Fruit fly (Drosophila melanogaster) whole organism, embryonic: ENCODE measurements around the gene Mtr3.
A peak's percentile ranks its signal among the peaks of the same experiment; 100 is the strongest.

Experiments used
- BEAF-32 ChIP-seq: fragments of 200-800 bp; sonication (Bioruptor generic); optimal IDR thresholded peaks from 3 replicates; lab custom pipeline; 2017; ENCODE audit warnings: missing biosample characterization, missing genetic modification characterization, mild to moderate bottlenecking, moderate library complexity, missing genetic modification reagents
- CG10267 ChIP-seq: fragments of 200-800 bp; sonication (Bioruptor generic); optimal IDR thresholded peaks from 2 replicates; lab custom pipeline; 2018; ENCODE audit warnings: missing biosample characterization, mild to moderate bottlenecking, missing genetic modification characterization, moderate library complexity
- CG10565 ChIP-seq: fragments of 200-800 bp; sonication (Bioruptor generic); optimal IDR thresholded peaks from 3 replicates; lab custom pipeline; 2016; ENCODE audit warnings: missing biosample characterization, mild to moderate bottlenecking, missing genetic modification characterization
- CG10979 ChIP-seq: fragments of 200-800 bp; sonication (Bioruptor generic); optimal IDR thresholded peaks from 2 replicates; lab custom pipeline; 2018; ENCODE audit warnings: missing biosample characterization, mild to moderate bottlenecking, missing genetic modification characterization, moderate library complexity
- CG12155 ChIP-seq: fragments of 200-800 bp; sonication (Bioruptor generic); optimal IDR thresholded peaks from 3 replicates; lab custom pipeline; 2016; ENCODE audit warnings: missing biosample characterization, missing genetic modification characterization
- CG12219 ChIP-seq: fragments of 200-800 bp; sonication (Bioruptor generic); optimal IDR thresholded peaks from 3 replicates; lab custom pipeline; 2018; ENCODE audit warnings: missing biosample characterization, mild to moderate bottlenecking, missing genetic modification characterization
- CG13894 ChIP-seq: fragments of 200-800 bp; sonication (Bioruptor generic); optimal IDR thresholded peaks from 3 replicates; lab custom pipeline; 2018; ENCODE audit warnings: missing biosample characterization, mild to moderate bottlenecking, missing genetic modification characterization, moderate library complexity
- CG14050 ChIP-seq: fragments of 200-800 bp; sonication (Bioruptor generic); IDR thresholded peaks from 3 replicates; pipeline ENCODE4 v1.3.6; 2022; ENCODE audit warnings: missing biosample characterization, missing genetic modification characterization
- CG17359 ChIP-seq: fragments of 200-800 bp; sonication (Bioruptor generic); optimal IDR thresholded peaks from 3 replicates; lab custom pipeline; 2018; ENCODE audit warnings: missing biosample characterization, mild to moderate bottlenecking, missing genetic modification characterization, moderate library complexity
- CG30431 ChIP-seq: fragments of 200-800 bp; sonication (Bioruptor generic); optimal IDR thresholded peaks from 2 replicates; lab custom pipeline; 2017; ENCODE audit warnings: missing biosample characterization, missing genetic modification characterization
- CG33557 ChIP-seq: fragments of 200-800 bp; sonication (Bioruptor generic); optimal IDR thresholded peaks from 2 replicates; lab custom pipeline; 2019; ENCODE audit warnings: missing biosample characterization, mild to moderate bottlenecking, missing genetic modification characterization, moderate library complexity
- CG34224 ChIP-seq: fragments of 200-800 bp; sonication (Bioruptor generic); IDR thresholded peaks from 3 replicates; pipeline ENCODE4 v1.3.6; 2022; ENCODE audit warnings: missing biosample characterization, missing genetic modification characterization; ENCODE audit not compliant: partially characterized antibody
- CG3838 ChIP-seq: fragments of 200-800 bp; sonication (Bioruptor generic); optimal IDR thresholded peaks from 3 replicates; lab custom pipeline; 2016; ENCODE audit warnings: missing biosample characterization, missing genetic modification characterization
- CG4328 ChIP-seq: fragments of 200-800 bp; sonication (Bioruptor generic); optimal IDR thresholded peaks from 3 replicates; lab custom pipeline; 2017; ENCODE audit warnings: missing biosample characterization, missing genetic modification reagents, missing genetic modification characterization
- CG4360 ChIP-seq: fragments of 200-800 bp; sonication (Bioruptor generic); IDR thresholded peaks from 2 replicates; pipeline ENCODE4 v1.3.6; 2022; ENCODE audit warnings: missing biosample characterization, missing genetic modification characterization
- CG5953 ChIP-seq: fragments of 200-800 bp; sonication (Bioruptor generic); IDR thresholded peaks from 2 replicates; pipeline ENCODE4 v1.3.6; 2022; ENCODE audit warnings: missing biosample characterization, missing genetic modification characterization
- CG6791 ChIP-seq: fragments of 200-800 bp; sonication (Bioruptor generic); IDR thresholded peaks from 3 replicates; pipeline ENCODE4 v1.3.6; 2022; ENCODE audit warnings: missing biosample characterization, missing genetic modification characterization; ENCODE audit not compliant: partially characterized antibody
- CG7928 ChIP-seq: fragments of 200-800 bp; sonication (Bioruptor generic); optimal IDR thresholded peaks from 2 replicates; lab custom pipeline; 2017; ENCODE audit warnings: missing biosample characterization, mild to moderate bottlenecking, missing genetic modification characterization
- CG8765 ChIP-seq: fragments of 200-800 bp; sonication (Bioruptor generic); IDR thresholded peaks from 2 replicates; pipeline ENCODE4 v1.3.6; 2022; ENCODE audit warnings: missing biosample characterization, missing genetic modification characterization
- CG9437 ChIP-seq: fragments of 200-800 bp; sonication (Bioruptor generic); optimal IDR thresholded peaks from 2 replicates; lab custom pipeline; 2018; ENCODE audit warnings: missing biosample characterization, mild to moderate bottlenecking, missing genetic modification characterization
- CG9797 ChIP-seq: fragments of 200-800 bp; sonication (Bioruptor generic); optimal IDR thresholded peaks from 3 replicates; lab custom pipeline; 2018; ENCODE audit warnings: missing biosample characterization, mild to moderate bottlenecking, missing genetic modification characterization
- Camta ChIP-seq: fragments of 200-800 bp; sonication (Bioruptor generic); optimal IDR thresholded peaks from 2 replicates; lab custom pipeline; 2016; ENCODE audit warnings: missing biosample characterization, missing genetic modification characterization
- D19A ChIP-seq: fragments of 200-800 bp; optimal IDR thresholded peaks from 3 replicates; lab custom pipeline; 2019; ENCODE audit warnings: missing biosample characterization, mild to moderate bottlenecking, missing genetic modification characterization, moderate library complexity
- HLH3B ChIP-seq: fragments of 200-800 bp; sonication (Bioruptor generic); IDR thresholded peaks from 2 replicates; pipeline ENCODE4 v1.3.6; 2022; ENCODE audit warnings: missing biosample characterization, missing genetic modification characterization
- Hmx ChIP-seq: fragments of 200-800 bp; sonication (Bioruptor generic); optimal IDR thresholded peaks from 2 replicates; lab custom pipeline; 2016; ENCODE audit warnings: missing biosample characterization, missing genetic modification characterization
- Kr ChIP-seq: fragments of 200-800 bp; sonication (Bioruptor generic); optimal IDR thresholded peaks from 2 replicates; lab custom pipeline; 2017; ENCODE audit warnings: missing biosample characterization, mild to moderate bottlenecking, missing genetic modification characterization
- Lim3 ChIP-seq: fragments of 200-800 bp; sonication (Bioruptor generic); IDR thresholded peaks from 2 replicates; pipeline ENCODE4 v1.3.6; 2022; ENCODE audit warnings: missing biosample characterization, missing genetic modification characterization
- MESR4 ChIP-seq: fragments of 200-800 bp; sonication (Bioruptor generic); optimal IDR thresholded peaks from 2 replicates; lab custom pipeline; 2018; ENCODE audit warnings: missing biosample characterization, mild to moderate bottlenecking, missing genetic modification characterization, moderate library complexity
- Mad ChIP-seq: fragments of 200-800 bp; sonication (Bioruptor generic); optimal IDR thresholded peaks from 2 replicates; lab custom pipeline; 2016; ENCODE audit warnings: missing biosample characterization, missing genetic modification characterization
- NFAT ChIP-seq: fragments of 200-800 bp; sonication (Bioruptor generic); IDR thresholded peaks from 2 replicates; pipeline ENCODE4 v1.3.6; 2022; ENCODE audit warnings: missing biosample characterization, missing genetic modification characterization
- Nf-YC ChIP-seq: fragments of 200-800 bp; optimal IDR thresholded peaks from 3 replicates; lab custom pipeline; 2019; ENCODE audit warnings: missing biosample characterization, mild to moderate bottlenecking, missing genetic modification characterization, moderate library complexity
- Xbp1 ChIP-seq: fragments of 200-800 bp; sonication (Bioruptor generic); optimal IDR thresholded peaks from 3 replicates; lab custom pipeline; 2016; ENCODE audit warnings: missing biosample characterization, mild to moderate bottlenecking, missing genetic modification characterization
- bbx ChIP-seq: fragments of 200-800 bp; sonication (Bioruptor generic); IDR thresholded peaks from 2 replicates; pipeline ENCODE4 v1.3.6; 2022; ENCODE audit warnings: missing biosample characterization, missing genetic modification characterization; ENCODE audit not compliant: partially characterized antibody
- caup ChIP-seq: fragments of 200-800 bp; sonication (Bioruptor generic); optimal IDR thresholded peaks from 3 replicates; lab custom pipeline; 2017; ENCODE audit warnings: missing biosample characterization, mild to moderate bottlenecking, missing genetic modification characterization, moderate library complexity; ENCODE audit not compliant: severe bottlenecking
- chif ChIP-seq, 2 experiments: fragments of 200-800 bp; sonication (Bioruptor generic); optimal IDR thresholded peaks; 3 replicates each; lab custom pipeline; 2016; ENCODE audit warnings: missing biosample characterization in 2 of 2, missing genetic modification characterization in 2 of 2
- ewg ChIP-seq: fragments of 200-800 bp; sonication (Bioruptor generic); optimal IDR thresholded peaks from 3 replicates; lab custom pipeline; 2017; ENCODE audit warnings: mild to moderate bottlenecking, missing biosample characterization, missing genetic modification reagents, missing genetic modification characterization
- fd102C ChIP-seq: fragments of 200-800 bp; sonication (Bioruptor generic); optimal IDR thresholded peaks from 2 replicates; lab custom pipeline; 2018; ENCODE audit warnings: missing biosample characterization, mild to moderate bottlenecking, missing genetic modification characterization, moderate library complexity
- fd64A ChIP-seq: fragments of 200-800 bp; sonication (Bioruptor generic); optimal IDR thresholded peaks from 3 replicates; lab custom pipeline; 2018; ENCODE audit warnings: missing biosample characterization, mild to moderate bottlenecking, missing genetic modification characterization
- fd96Cb ChIP-seq: fragments of 200-800 bp; sonication (Bioruptor generic); optimal IDR thresholded peaks from 2 replicates; lab custom pipeline; 2018; ENCODE audit warnings: missing biosample characterization, mild to moderate bottlenecking, missing genetic modification characterization, moderate library complexity
- gro ChIP-seq: fragments of 200-800 bp; sonication (Bioruptor generic); optimal IDR thresholded peaks from 2 replicates; lab custom pipeline; 2016; ENCODE audit warnings: missing biosample characterization, missing genetic modification characterization
- ham ChIP-seq: fragments of 200-800 bp; sonication (Bioruptor generic); IDR thresholded peaks from 2 replicates; pipeline ENCODE4 v1.3.6; 2022; ENCODE audit warnings: missing biosample characterization, missing genetic modification characterization
- nerfin-1 ChIP-seq: fragments of 200-800 bp; sonication (Bioruptor generic); optimal IDR thresholded peaks from 3 replicates; lab custom pipeline; 2019; ENCODE audit warnings: missing biosample characterization, mild to moderate bottlenecking, missing genetic modification characterization, moderate library complexity
- pzg ChIP-seq: fragments of 200-800 bp; sonication (Bioruptor generic); optimal IDR thresholded peaks from 3 replicates; lab custom pipeline; 2018; ENCODE audit warnings: missing biosample characterization, mild to moderate bottlenecking, missing genetic modification characterization, moderate library complexity
- slp2 ChIP-seq: fragments of 200-800 bp; sonication (Bioruptor generic); optimal IDR thresholded peaks from 2 replicates; lab custom pipeline; 2016; ENCODE audit warnings: missing biosample characterization, missing genetic modification characterization
- sna ChIP-seq: fragments of 200-800 bp; sonication (Bioruptor generic); IDR thresholded peaks from 2 replicates; pipeline ENCODE4 v1.3.6; 2022; ENCODE audit warnings: missing biosample characterization, missing genetic modification characterization; ENCODE audit not compliant: partially characterized antibody
- so ChIP-seq: fragments of 200-800 bp; sonication (Bioruptor generic); IDR thresholded peaks from 3 replicates; pipeline ENCODE4 v1.3.6; 2022; ENCODE audit warnings: missing biosample characterization, missing genetic modification characterization
- tna ChIP-seq: fragments of 200-800 bp; sonication (Bioruptor generic); IDR thresholded peaks from 2 replicates; pipeline ENCODE4 v1.3.6; 2022; ENCODE audit warnings: missing biosample characterization, missing genetic modification characterization; ENCODE audit not compliant: partially characterized antibody
- trh ChIP-seq: fragments of 200-800 bp; sonication (Bioruptor generic); optimal IDR thresholded peaks from 2 replicates; lab custom pipeline; 2016; ENCODE audit warnings: missing biosample characterization, missing genetic modification characterization
- wdn ChIP-seq: fragments of 200-800 bp; sonication (Bioruptor generic); IDR thresholded peaks from 2 replicates; pipeline ENCODE4 v1.3.6; 2022; ENCODE audit warnings: missing biosample characterization, missing genetic modification characterization
- z ChIP-seq: fragments of 200-800 bp; sonication (Bioruptor generic); IDR thresholded peaks from 3 replicates; pipeline ENCODE4 v1.3.6; 2022; ENCODE audit warnings: missing biosample characterization, missing genetic modification characterization

Gene Mtr3

DNA sequence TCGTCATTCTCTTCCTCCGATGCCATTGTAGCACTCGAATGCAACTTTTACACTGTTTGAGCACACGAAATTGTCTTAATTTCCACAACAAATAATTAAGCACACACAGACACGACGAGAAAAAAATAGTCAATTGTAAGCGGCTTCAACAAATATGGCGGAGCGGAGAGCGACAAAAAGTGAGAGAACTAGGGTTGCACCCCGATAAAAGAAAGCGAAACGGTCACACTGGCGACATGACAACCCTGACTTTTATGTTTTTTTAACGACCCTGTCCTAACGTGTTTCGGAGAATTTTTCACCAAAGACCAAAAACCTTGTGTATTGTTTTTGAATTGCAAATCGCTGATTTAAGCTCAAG, 3.5 kb downstream of the Mtr3 start, which contains the start of the genes Mi-2 and Prp3 (continued):
- TF ChIP-seq BEAF-32 (GFP tag; lab: Kevin White, UChicago) (peak; percentile 46), CG13894 (no peak), CG4360 (GFP tag; lab: Robert Waterston, UW) (no peak), CG34224 (GFP tag; lab: Robert Waterston, UW) (peak; percentile 40; the same call in 1 of the 3 replicates), fd64A (GFP tag; lab: Kevin White, UChicago) (no peak), pzg (GFP tag; lab: Kevin White, UChicago) (peak; percentile 84), fd96Cb (tag; lab: Kevin White, UChicago) (no peak), Hmx (GFP tag; lab: Kevin White, UChicago) (no peak), CG10565 (GFP tag; lab: Kevin White, UChicago) (no peak), CG3838 (no peak), CG12155 (GFP tag; lab: Kevin White, UChicago) (no peak), slp2 (GFP tag; lab: Kevin White, UChicago) (no peak), Nf-YC (peak; percentile 15), Lim3 (no peak), CG33557 (GFP tag; lab: Kevin White, UChicago) (peak; percentile 20), ham (GFP tag; lab: Robert Waterston, UW) (no peak), CG14050 (GFP tag; lab: Robert Waterston, UW) (no peak), CG30431 (GFP tag; lab: Kevin White, UChicago) (no peak), CG5953 (GFP tag; lab: Robert Waterston, UW) (no peak), fd102C (no peak), CG9797 (GFP tag; lab: Kevin White, UChicago) (peak; percentile 86), CG7928 (peak; percentile 88), CG6791 (GFP tag; lab: Robert Waterston, UW) (peak; percentile 54; the same call in 2 of the 3 replicates), CG8765 (GFP tag; lab: Robert Waterston, UW) (no peak), ewg (peak; percentile 7), Camta (GFP tag; lab: Kevin White, UChicago) (no peak), D19A (tag; lab: Kevin White, UChicago) (peak; percentile 80), bbx (GFP tag; lab: Robert Waterston, UW) (0 out of 2 replicates have a peak, but pooled peaks have one; percentile 15), Mad (GFP tag; lab: Kevin White, UChicago) (peak; percentile 32), CG10267 (peak; percentile 52), NFAT (GFP tag; lab: Robert Waterston, UW) (0 out of 2 replicates have a peak, but pooled peaks have one; percentile 20), trh (no peak), sna (GFP tag; lab: Robert Waterston, UW) (no peak), Kr (GFP tag; lab: Kevin White, UChicago) (no peak), HLH3B (GFP tag; lab: Robert Waterston, UW) (no peak), CG12219 (GFP tag; lab: Kevin White, UChicago) (no peak), chif (GFP tag; optimal IDR thresholded peaks at IDR 0.05; lab: Kevin White, UChicago) (no peak), CG10979 (tag; lab: Kevin White, UChicago) (no peak), CG17359 (tag; lab: Kevin White, UChicago) (no peak), z (GFP tag; lab: Robert Waterston, UW) (no peak; the same call in 2 of the 3 replicates), CG4328 (GFP tag; lab: Kevin White, UChicago) (peak; percentile 9), caup (GFP tag; lab: Kevin White, UChicago) (peak; percentile 40), wdn (GFP tag; lab: Robert Waterston, UW) (no peak), so (no peak), gro (GFP tag; lab: Kevin White, UChicago) (peak; percentile 21), CG9437 (GFP tag; lab: Kevin White, UChicago) (no peak), MESR4 (GFP tag; lab: Kevin White, UChicago) (peak; percentile 81), Xbp1 (GFP tag; lab: Kevin White, UChicago) (peak; percentile 28), tna (GFP tag; lab: Robert Waterston, UW) (no peak), nerfin-1 (tag; lab: Kevin White, UChicago) (peak; percentile 53)
